Fruit fly (Drosophila melanogaster): ENCODE measurements around the gene RpL24-like.

The RpL24-like gene

dm6 chr3R:11435537-11436234, 4.3 kb upstream of the RpL24-like start, which contains the start of the genes Exd2 and CG5281:
Gene Exd2 (minus strand): TSS chr3R:11435703.
Gene CG5281 (plus strand): TSS chr3R:11435850.
- no peak for TF ChIP-seq noc (tag; optimal IDR thresholded peaks at IDR 0.05)

dm6 chr3R:11430307-11430706, 1.1 kb downstream of the RpL24-like start:
- TF ChIP-seq noc (tag; optimal IDR thresholded peaks at IDR 0.05) = no peak

dm6 chr3R:11429814-11430213, 1.6 kb downstream of the RpL24-like start, which contains the start of gene Dtd:
Gene Dtd (plus strand): TSS chr3R:11430061.
- no peak for TF ChIP-seq noc (tag; optimal IDR thresholded peaks at IDR 0.05)

DNA sequence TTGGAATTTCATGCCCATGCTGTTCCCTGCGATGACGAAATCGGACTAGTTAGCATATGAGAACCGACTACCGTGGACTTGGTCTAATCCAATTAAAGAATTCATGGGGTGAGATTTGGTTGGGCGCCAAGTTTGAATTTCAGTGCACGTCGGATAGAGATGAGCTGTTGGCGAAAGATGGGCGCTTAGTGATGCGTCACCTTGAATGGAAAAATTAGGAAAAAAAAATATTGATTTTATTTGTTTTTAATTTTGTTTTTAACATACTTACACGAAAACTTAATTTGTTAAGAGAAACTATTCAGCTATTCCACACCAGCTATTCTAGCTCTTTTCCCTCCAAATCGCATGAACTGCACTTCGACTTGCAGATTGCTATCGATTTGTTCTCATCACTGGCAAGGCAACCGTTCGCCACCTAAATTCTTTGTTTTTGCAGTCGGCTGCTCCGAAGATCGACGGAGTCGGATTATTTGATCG, 9.7 kb downstream of the RpL24-like start, which contains the start of the genes ninaG and Sptz:
Gene ninaG, minus strand, starts transcription at position 51 of the 480 bp plus-strand sequence.
Gene Sptz, plus strand, starts transcription at position 450 of the 480 bp plus-strand sequence.
- TF ChIP-seq noc (tag; optimal IDR thresholded peaks at IDR 0.05) = peak; percentile 81

- no peak for TF ChIP-seq noc (tag; optimal IDR thresholded peaks at IDR 0.05)
Observed at dm6 chr3R:11418568-11418967, 12.8 kb downstream of the RpL24-like start, which contains the start of the genes bumpel and CG45676. Gene bumpel (minus strand): TSS chr3R:11418668. Gene CG45676 (plus strand): TSS chr3R:11418885.

dm6 chr3R:11412371-11412770, 19.0 kb downstream of the RpL24-like start, which contains the start of gene Ipo9:
Gene Ipo9 (plus strand): TSS chr3R:11412522.
- TF ChIP-seq noc (tag; optimal IDR thresholded peaks at IDR 0.05) = no peak

DNA sequence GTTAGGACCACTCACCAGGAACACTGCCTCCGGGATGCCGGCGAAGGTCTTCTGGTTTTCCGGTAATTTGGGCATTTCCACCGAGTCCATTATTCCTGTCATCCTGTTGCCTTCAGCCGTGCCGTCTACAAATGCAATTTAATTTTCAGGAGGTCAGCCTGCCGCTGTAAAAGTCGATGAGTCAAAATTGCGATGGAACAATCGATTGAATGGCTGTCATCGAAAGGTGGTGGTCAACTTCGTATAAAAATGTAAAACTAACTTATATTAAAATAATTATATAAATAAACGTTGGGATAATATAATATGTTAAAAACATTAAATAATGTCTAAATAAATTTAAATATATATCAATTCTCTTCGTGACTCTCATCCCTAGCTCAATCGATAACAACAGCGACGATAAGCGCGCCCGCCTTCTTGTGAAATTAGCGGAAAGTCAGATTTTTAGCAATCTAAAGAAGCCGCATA, 21.7 kb downstream of the RpL24-like start, which contains the start of the genes mgr and Irbp:
Gene mgr, minus strand, starts transcription at position 209 of the 471 bp plus-strand sequence.
Gene Irbp, plus strand, starts transcription at position 381 of the 471 bp plus-strand sequence.
- peak; percentile 92 for TF ChIP-seq noc (tag; optimal IDR thresholded peaks at IDR 0.05)

- no peak for TF ChIP-seq noc (tag; optimal IDR thresholded peaks at IDR 0.05)
Observed at dm6 chr3R:11407733-11408134, 23.6 kb downstream of the RpL24-like start, which contains the start of gene mRpL40. Gene mRpL40 (plus strand): TSS chr3R:11407918.

- TF ChIP-seq noc (tag; optimal IDR thresholded peaks at IDR 0.05) = no peak
Observed at dm6 chr3R:11402894-11403293, 28.5 kb downstream of the RpL24-like start.

DNA sequence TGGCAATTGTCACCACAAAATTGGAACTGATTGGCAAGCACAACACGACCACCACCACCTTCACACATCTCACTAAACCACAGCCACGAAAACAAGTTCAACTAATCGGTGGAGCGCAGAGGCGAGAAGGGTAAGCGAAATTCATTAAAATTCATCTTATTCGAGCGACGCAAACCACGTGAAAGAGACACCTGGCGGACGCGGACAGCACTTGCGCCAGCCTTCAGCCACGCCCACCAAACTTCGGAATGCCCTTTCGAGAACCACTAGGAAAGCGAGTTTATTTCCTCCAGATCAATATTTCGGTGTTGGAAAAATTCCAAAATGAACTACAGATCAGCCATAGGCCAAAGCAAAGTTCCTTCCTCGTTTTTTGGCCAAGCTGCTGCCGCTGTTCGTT, 35.8 kb downstream of the RpL24-like start:
- TF ChIP-seq noc (tag; optimal IDR thresholded peaks at IDR 0.05) = no peak

DNA sequence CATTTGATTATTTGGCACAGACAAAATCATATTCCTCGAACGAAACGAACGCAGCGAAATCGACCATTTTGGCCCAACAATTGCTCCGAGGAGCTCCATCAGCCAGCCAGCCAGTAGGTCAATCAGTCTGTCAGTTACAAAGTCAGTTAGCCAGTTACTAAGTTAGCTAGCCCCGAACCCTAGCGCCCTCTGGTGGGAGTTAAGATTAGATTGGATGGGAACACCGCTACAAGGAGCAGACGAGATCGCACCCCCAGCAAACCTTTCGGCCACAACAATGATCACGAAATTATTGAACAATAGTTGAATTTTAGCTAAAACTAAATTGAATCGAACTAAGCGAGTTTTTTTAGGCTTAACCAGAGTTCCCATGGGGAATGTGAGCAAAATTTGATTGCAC, 37.5 kb downstream of the RpL24-like start:
- TF ChIP-seq noc (tag; optimal IDR thresholded peaks at IDR 0.05) = no peak

DNA sequence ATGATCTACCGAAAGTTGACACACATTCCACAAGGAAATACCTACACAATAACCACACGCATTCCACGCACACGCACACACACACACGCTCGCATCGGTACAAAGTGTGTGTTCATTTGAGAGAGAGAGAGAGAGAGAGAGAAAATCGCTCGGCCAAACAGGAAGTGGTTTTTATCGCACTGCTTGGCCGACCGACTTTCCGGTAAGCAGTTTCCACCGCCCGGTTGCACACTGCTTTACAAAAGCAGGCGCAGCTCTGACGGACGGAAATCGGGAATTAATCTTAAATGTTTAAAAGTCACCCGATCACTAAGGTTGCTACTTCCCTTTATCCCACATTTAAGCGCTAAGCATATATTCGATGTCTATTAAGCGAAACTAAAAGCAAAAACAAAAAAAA, 38.6 kb downstream of the RpL24-like start:
- no peak for TF ChIP-seq noc (tag; optimal IDR thresholded peaks at IDR 0.05)
